Fruit fly (Drosophila melanogaster): ENCODE measurements around the gene Rheb.

The Rheb gene

dm6 chr3R:5606477-5606876, 37.8 kb downstream of the Rheb start, which contains the start of gene asl (continued):
- TF ChIP-seq CkIIα-i1 (GFP tag; IDR thresholded peaks at IDR 0.05) (no peak), lbe (GFP tag; optimal IDR thresholded peaks at IDR 0.05) (peak; percentile 41), HmgD (GFP tag; optimal IDR thresholded peaks at IDR 0.05) (no peak), cato (GFP tag; optimal IDR thresholded peaks at IDR 0.05; ENCODE audit: borderline replicate concordance) (no peak), wor (GFP tag; IDR thresholded peaks at IDR 0.05) (no peak), HLH54F (GFP tag; optimal IDR thresholded peaks at IDR 0.05) (peak; percentile 60), CG17802 (tag; optimal IDR thresholded peaks at IDR 0.05) (peak; percentile 90), so (GFP tag; IDR thresholded peaks at IDR 0.05) (no peak), kah (GFP tag; optimal IDR thresholded peaks at IDR 0.05) (no peak), Dll (GFP tag; IDR thresholded peaks at IDR 0.05; ENCODE audit: partially characterized antibody) (no peak), Lpt (GFP tag; optimal IDR thresholded peaks at IDR 0.05) (no peak), Dbx (GFP tag; IDR thresholded peaks at IDR 0.05) (peak; percentile 57; the same call in 1 of the 3 replicates), Mes4 (GFP tag; optimal IDR thresholded peaks at IDR 0.05) (peak; percentile 34), Dek (tag; optimal IDR thresholded peaks at IDR 0.05) (peak; percentile 7), C15 (GFP tag; IDR thresholded peaks at IDR 0.05) (no peak), klu (GFP tag; IDR thresholded peaks at IDR 0.05) (no peak), grn (GFP tag; optimal IDR thresholded peaks at IDR 0.05) (no peak), CG6765 (GFP tag; optimal IDR thresholded peaks at IDR 0.05) (peak; percentile 5), CG15514 (GFP tag; optimal IDR thresholded peaks at IDR 0.05) (peak; percentile 71), Myb (GFP tag; optimal IDR thresholded peaks at IDR 0.05) (peak; percentile 44), CG9797 (GFP tag; optimal IDR thresholded peaks at IDR 0.05) (peak; percentile 61), maf-S (GFP tag; optimal IDR thresholded peaks at IDR 0.05) (no peak), ems (GFP tag; optimal IDR thresholded peaks at IDR 0.05) (peak; percentile 52), CG18011 (GFP tag; optimal IDR thresholded peaks at IDR 0.05) (peak; percentile 40), pho (GFP tag; optimal IDR thresholded peaks at IDR 0.05) (peak; percentile 33), CG8478 (optimal IDR thresholded peaks at IDR 0.05) (no peak), ab (GFP tag; optimal IDR thresholded peaks at IDR 0.05) (no peak), CG2678 (tag; optimal IDR thresholded peaks at IDR 0.05) (no peak), dpn (GFP tag; optimal IDR thresholded peaks at IDR 0.05) (peak; percentile 56 to 65), CG6272 (GFP tag; IDR thresholded peaks at IDR 0.05) (peak; percentile 47), corto (GFP tag; optimal IDR thresholded peaks at IDR 0.05) (peak; percentile 25), Deaf1 (tag; optimal IDR thresholded peaks at IDR 0.05) (peak; percentile 47), CG15479 (GFP tag; optimal IDR thresholded peaks at IDR 0.05) (peak; percentile 41), nerfin-2 (GFP tag; IDR thresholded peaks at IDR 0.05; ENCODE audit: partially characterized antibody) (no peak), fd3F (GFP tag; optimal IDR thresholded peaks at IDR 0.05) (peak; percentile 25), btn (GFP tag; optimal IDR thresholded peaks at IDR 0.05) (no peak), dmrt99B (tag; optimal IDR thresholded peaks at IDR 0.05) (no peak), sna (GFP tag; IDR thresholded peaks at IDR 0.05; ENCODE audit: partially characterized antibody) (no peak), CG10147 (GFP tag; optimal IDR thresholded peaks at IDR 0.05) (peak; percentile 27), CG30403 (GFP tag; optimal IDR thresholded peaks at IDR 0.05) (peak; percentile 69), CG4404 (GFP tag; IDR thresholded peaks at IDR 0.05) (no peak), Dad (GFP tag; optimal IDR thresholded peaks at IDR 0.05) (peak; percentile 7), unc-4 (GFP tag; IDR thresholded peaks at IDR 0.05; ENCODE audit: partially characterized antibody) (no peak), CG1529 (GFP tag; optimal IDR thresholded peaks at IDR 0.05) (no peak), wdn (GFP tag; IDR thresholded peaks at IDR 0.05) (no peak), dati (GFP tag; IDR thresholded peaks at IDR 0.05) (0 out of 2 replicates have a peak, but pooled peaks have one; percentile 25), tio (GFP tag; optimal IDR thresholded peaks at IDR 0.05) (no peak), CG15269 (tag; optimal IDR thresholded peaks at IDR 0.05) (no peak), lola (GFP tag; optimal IDR thresholded peaks at IDR 0.05) (peak in 2 of 3 experiments; percentile 71 to 98), CG33213 (GFP tag; optimal IDR thresholded peaks at IDR 0.05) (peak; percentile 66), CG1024 (GFP tag; IDR thresholded peaks at IDR 0.05) (peak; percentile 37; the same call in 1 of the 2 replicates)
